Worm (Caenorhabditis elegans): ENCODE data around the gene ubc-23.

ce11 chrX:8811916-8812315 lies 32.2 kb upstream of the ubc-23 start, which contains the start of gene cnnm-2:
- TF ChIP-seq W03F9.2 (tag; optimal IDR thresholded peaks at IDR 0.05) (no peak), him-1 (tag; optimal IDR thresholded peaks at IDR 0.05) (no peak), dao-5 (tag; optimal IDR thresholded peaks at IDR 0.05) (no peak)
